Worm (Caenorhabditis elegans): ENCODE measurements around the gene col-89.
A peak's percentile ranks its signal among the peaks of the same experiment; 100 is the strongest.
"Not testable (repeated sequence)": the region's sequence is repeated elsewhere in the genome, so short reads cannot be mapped to it uniquely, and the experiment has no call there.

Gene col-89

DNA sequence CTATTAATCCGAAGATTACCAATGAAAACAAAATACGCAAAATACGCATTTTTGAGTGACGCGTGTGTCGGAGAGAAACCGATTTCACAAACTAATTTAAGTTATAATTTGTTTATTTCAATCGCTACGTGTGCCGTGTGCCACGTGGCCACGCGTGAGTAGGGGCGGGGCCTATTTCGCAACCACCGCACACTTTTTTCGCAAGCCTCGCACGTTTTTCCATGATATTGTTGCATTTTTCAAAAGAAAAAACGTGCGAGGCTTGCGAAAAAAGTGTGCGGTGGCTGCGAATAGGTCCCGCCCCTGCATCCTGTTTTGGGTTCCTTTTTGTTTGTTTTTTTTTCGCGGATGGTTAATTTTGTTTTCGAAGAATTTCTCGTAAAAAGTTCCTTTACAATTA, 37.2 kb downstream of the col-89 start, which contains the start of gene enu-3.2:
TSS of gene enu-3.2 (minus strand) at position 105 of the 400 bp plus-strand sequence.
- not testable (repeated sequence) for TF ChIP-seq med-1 (GFP tag; optimal IDR thresholded peaks at IDR 0.05; ENCODE audit: insufficient read depth); ztf-23 (GFP tag; IDR thresholded peaks at IDR 0.05); ref-1 (GFP tag; conservative IDR thresholded peaks at IDR 0.05)

DNA sequence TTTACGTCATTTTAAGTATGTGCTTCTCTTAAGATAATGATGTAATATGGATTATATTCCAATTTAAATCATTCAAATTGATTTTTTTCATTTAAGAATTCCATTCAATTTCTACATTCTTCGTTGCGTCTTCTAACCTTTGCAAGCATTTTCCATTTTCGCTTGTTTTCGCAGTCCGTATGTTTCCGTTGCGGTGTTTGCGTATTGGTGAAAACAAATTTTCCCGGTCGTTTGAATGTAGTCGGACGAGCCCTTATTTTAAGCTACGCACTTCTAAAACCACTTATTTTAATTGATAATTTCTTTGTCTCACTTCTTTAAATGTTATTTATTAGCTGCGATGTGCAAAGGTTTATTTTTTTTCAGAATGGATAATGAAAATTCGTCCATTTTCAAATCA, 37.8 kb downstream of the col-89 start, which contains the start of gene mel-28:
TSS of gene mel-28 (plus strand) at position 367 of the 400 bp plus-strand sequence.
- no peak for TF ChIP-seq T22C8.4 (GFP tag; IDR thresholded peaks at IDR 0.05)
- TF ChIP-seq flt-1 (GFP tag; IDR thresholded peaks at IDR 0.05), result no peak
- no peak for TF ChIP-seq cog-1 (tag; optimal IDR thresholded peaks at IDR 0.05)
- TF ChIP-seq ztf-29 (GFP tag; IDR thresholded peaks at IDR 0.05), result no peak
- TF ChIP-seq tab-1 (GFP tag; IDR thresholded peaks at IDR 0.05), result no peak
- TF ChIP-seq klf-2 (GFP tag; conservative IDR thresholded peaks at IDR 0.05), result no peak
- no peak for TF ChIP-seq med-1 (GFP tag; optimal IDR thresholded peaks at IDR 0.05; ENCODE audit: insufficient read depth)
- TF ChIP-seq ztf-23 (GFP tag; IDR thresholded peaks at IDR 0.05), result no peak
- no peak for TF ChIP-seq ref-1 (GFP tag; conservative IDR thresholded peaks at IDR 0.05)

DNA sequence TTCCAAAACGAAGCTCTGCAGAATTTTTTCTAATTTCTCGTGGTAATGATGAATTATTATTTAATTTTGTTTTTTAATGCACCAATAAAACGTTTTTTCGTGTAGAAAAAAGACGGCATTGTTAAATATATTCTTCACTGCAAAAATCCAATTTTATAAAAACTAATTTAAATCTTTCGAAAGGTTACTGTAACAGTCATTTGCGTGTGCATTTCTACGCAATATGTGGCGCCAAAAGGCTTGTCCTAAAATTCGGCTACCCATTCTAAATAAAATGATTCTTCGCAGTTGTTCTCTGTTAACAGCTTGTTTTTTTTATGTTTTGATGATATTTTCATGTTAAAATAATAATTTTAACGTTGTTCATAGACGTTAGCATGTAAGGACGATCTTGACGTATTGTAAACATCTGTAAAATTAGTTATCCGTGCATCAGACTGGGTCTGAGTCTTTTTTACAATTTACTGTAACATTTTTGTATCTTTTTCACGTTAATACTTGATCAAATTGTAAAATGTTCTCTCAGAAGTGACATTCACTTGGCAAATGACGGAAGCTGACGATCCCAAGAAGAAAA, 44.7 kb downstream of the col-89 start, which contains the start of gene mip-1:
TSS of gene mip-1 (plus strand) at position 527 of the 577 bp plus-strand sequence.
- TF ChIP-seq ztf-29 (GFP tag; IDR thresholded peaks at IDR 0.05), result no peak
- no peak for TF ChIP-seq ztf-23 (GFP tag; IDR thresholded peaks at IDR 0.05)
- TF ChIP-seq flt-1 (GFP tag; IDR thresholded peaks at IDR 0.05), result no peak
- TF ChIP-seq ref-1 (GFP tag; conservative IDR thresholded peaks at IDR 0.05), result no peak
- no peak for TF ChIP-seq tab-1 (GFP tag; IDR thresholded peaks at IDR 0.05)
- TF ChIP-seq T22C8.4 (GFP tag; IDR thresholded peaks at IDR 0.05), result no peak
- TF ChIP-seq klf-2 (GFP tag; conservative IDR thresholded peaks at IDR 0.05), result no peak
- no peak for TF ChIP-seq cog-1 (tag; optimal IDR thresholded peaks at IDR 0.05)
- TF ChIP-seq med-1 (GFP tag; optimal IDR thresholded peaks at IDR 0.05; ENCODE audit: insufficient read depth), result no peak

DNA sequence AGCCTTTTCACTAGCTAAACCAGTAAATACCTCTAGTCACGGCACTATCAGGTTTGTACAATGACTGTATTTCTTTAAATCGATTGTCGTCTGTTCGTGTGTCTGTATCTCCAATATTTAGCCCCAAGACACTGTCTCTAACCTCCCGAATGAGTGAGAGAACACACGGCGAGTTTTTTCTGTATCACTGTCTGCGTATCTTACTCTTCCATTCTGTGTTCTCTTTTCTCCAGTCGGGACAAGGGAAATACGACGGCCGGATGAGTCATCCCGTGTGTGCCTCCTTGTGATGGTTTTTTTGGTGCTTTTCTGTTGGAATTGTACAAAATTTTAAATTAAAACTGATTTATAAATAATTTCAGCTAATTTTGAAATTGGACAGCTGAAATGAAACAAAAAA, 48.1 kb downstream of the col-89 start:
- TF ChIP-seq ref-1 (GFP tag; conservative IDR thresholded peaks at IDR 0.05) (no peak), med-1 (GFP tag; optimal IDR thresholded peaks at IDR 0.05; ENCODE audit: insufficient read depth) (no peak), T22C8.4 (GFP tag; IDR thresholded peaks at IDR 0.05) (0 out of 2 replicates have a peak, but pooled peaks have one; percentile 27)

DNA sequence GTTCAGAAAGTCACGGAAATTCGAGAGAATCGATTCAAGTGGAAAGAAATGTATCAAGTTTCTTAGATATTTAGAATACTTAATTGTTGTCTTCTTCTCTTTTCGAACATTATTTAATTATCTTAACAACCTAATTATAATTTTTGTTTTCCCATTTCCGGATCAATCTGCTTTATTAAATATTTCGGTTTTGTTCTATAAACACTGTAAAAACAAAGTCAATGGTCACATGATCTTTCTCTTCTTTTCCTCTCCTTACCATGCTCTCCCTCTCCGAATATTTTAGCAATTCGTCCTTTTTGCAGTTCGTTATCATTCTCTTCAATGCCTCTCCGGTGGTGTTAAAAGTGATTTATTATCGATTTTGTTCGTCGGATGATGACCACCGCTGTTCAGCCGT, 48.6 kb downstream of the col-89 start, which contains the start of gene tag-325:
TSS of gene tag-325 (plus strand) at position 301 of the 400 bp plus-strand sequence.
- TF ChIP-seq ztf-23 (GFP tag; IDR thresholded peaks at IDR 0.05) (no peak), med-1 (GFP tag; optimal IDR thresholded peaks at IDR 0.05; ENCODE audit: insufficient read depth) (no peak), klf-2 (GFP tag; conservative IDR thresholded peaks at IDR 0.05) (no peak), tab-1 (GFP tag; IDR thresholded peaks at IDR 0.05) (no peak), flt-1 (GFP tag; IDR thresholded peaks at IDR 0.05) (no peak), cog-1 (tag; optimal IDR thresholded peaks at IDR 0.05) (no peak), T22C8.4 (GFP tag; IDR thresholded peaks at IDR 0.05) (no peak), ztf-29 (GFP tag; IDR thresholded peaks at IDR 0.05) (no peak), ref-1 (GFP tag; conservative IDR thresholded peaks at IDR 0.05) (no peak)
